Worm (Caenorhabditis elegans) whole organism, mixed stage, embryonic: Measurements from ENCODE around the gene ssna-1.

Source experiments
- ham-2 ChIP-seq: fragments of 200-800 bp; sonication (Bioruptor generic); optimal IDR thresholded peaks from 2 replicates; lab custom pipeline; 2018; ENCODE audit warnings: mild to moderate bottlenecking, missing genetic modification characterization, missing compliant biosample characterization
- nhr-237 ChIP-seq: fragments of 150-350 bp; optimal IDR thresholded peaks from 2 replicates; lab custom pipeline; 2014; ENCODE audit warnings: missing biosample characterization, missing genetic modification characterization
- ztf-11 ChIP-seq: fragments of 150-350 bp; optimal IDR thresholded peaks from 2 replicates; lab custom pipeline; 2014; ENCODE audit warnings: missing biosample characterization, missing genetic modification characterization

DNA sequence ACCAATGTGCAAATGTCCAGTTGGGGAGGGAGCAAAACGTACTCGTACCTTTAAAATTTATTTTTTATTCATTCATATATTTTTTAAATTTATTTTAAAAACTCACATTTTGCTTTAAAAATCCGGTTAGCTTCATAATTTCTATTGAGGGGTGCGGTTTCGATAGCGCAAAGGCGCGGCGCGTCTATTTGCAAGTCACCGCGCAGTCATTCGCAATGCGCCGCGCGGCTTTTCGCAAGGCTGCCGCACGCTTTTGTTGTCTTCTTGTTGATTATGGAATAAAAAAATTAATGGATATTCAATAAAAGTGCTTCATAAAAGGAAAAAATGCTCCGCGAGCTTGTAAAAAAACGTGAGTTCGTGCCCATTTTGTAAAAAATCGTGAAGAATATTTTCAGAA is 2.4 kb downstream of the ssna-1 start, which contains the start of the genes ears-2 and uncp-18:
- TF ChIP-seq nhr-237 (tag; lab: Kevin White, UChicago) (peak; percentile 91), ztf-11 (tag; lab: Kevin White, UChicago) (peak; percentile 95), ham-2 (GFP tag; lab: Kevin White, UChicago) (peak; percentile 98)
